Worm (Caenorhabditis elegans) whole organism, late embryonic: ENCODE measurements around the gene sre-12.

ENCODE experiments used
- F13H6.1 ChIP-seq: sonication (generic microtip); optimal IDR thresholded peaks from 2 replicates; lab custom pipeline; 2016; ENCODE audit warnings: missing genetic modification characterization, missing compliant biosample characterization
- T23F11.4 ChIP-seq: fragments of 200-800 bp; sonication (Bioruptor generic); optimal IDR thresholded peaks from 2 replicates; lab custom pipeline; 2018; ENCODE audit warnings: mild to moderate bottlenecking, missing genetic modification characterization, missing compliant biosample characterization
- ahr-1 ChIP-seq: sonication (generic microtip); optimal IDR thresholded peaks from 2 replicates; lab custom pipeline; 2016; ENCODE audit warnings: missing genetic modification characterization, missing compliant biosample characterization
- ama-1 ChIP-seq: fragments of 150-350 bp; optimal IDR thresholded peaks from 2 replicates; lab custom pipeline; 2014
- ceh-14 ChIP-seq: sonication (generic microtip); optimal IDR thresholded peaks from 2 replicates; lab custom pipeline; 2016; ENCODE audit warnings: missing genotype, missing genetic modification characterization, missing compliant biosample characterization
- ceh-19 ChIP-seq: fragments of 200-800 bp; sonication (Bioruptor generic); optimal IDR thresholded peaks from 2 replicates; lab custom pipeline; 2018; ENCODE audit warnings: mild to moderate bottlenecking, missing genetic modification characterization, missing compliant biosample characterization
- ceh-30 ChIP-seq: fragments of 150-350 bp; optimal IDR thresholded peaks from 2 replicates; lab custom pipeline; 2014; ENCODE audit warnings: missing biosample characterization, missing genetic modification characterization
- ceh-6 ChIP-seq: fragments of 200-800 bp; sonication (Bioruptor generic); optimal IDR thresholded peaks from 2 replicates; lab custom pipeline; 2018; ENCODE audit warnings: mild to moderate bottlenecking, missing genetic modification characterization, missing compliant biosample characterization
- dmd-4 ChIP-seq: sonication (generic microtip); optimal IDR thresholded peaks from 2 replicates; lab custom pipeline; 2016; ENCODE audit warnings: borderline replicate concordance, missing genetic modification characterization, missing compliant biosample characterization
- elt-2 ChIP-seq: sonication (generic microtip); optimal IDR thresholded peaks from 2 replicates; lab custom pipeline; 2016; ENCODE audit warnings: missing genetic modification reagents, missing genetic modification characterization, missing compliant biosample characterization
- ets-4 ChIP-seq: sonication (generic microtip); optimal IDR thresholded peaks from 2 replicates; lab custom pipeline; 2016; ENCODE audit warnings: missing genetic modification characterization, missing compliant biosample characterization
- eyg-1 ChIP-seq: sonication (generic microtip); optimal IDR thresholded peaks from 2 replicates; lab custom pipeline; 2016; ENCODE audit warnings: missing genotype, missing genetic modification characterization, missing compliant biosample characterization
- fax-1 ChIP-seq: sonication (generic microtip); optimal IDR thresholded peaks from 2 replicates; lab custom pipeline; 2016; ENCODE audit warnings: missing genotype, missing genetic modification characterization, missing compliant biosample characterization
- fkh-10 ChIP-seq: fragments of 150-350 bp; optimal IDR thresholded peaks from 2 replicates; lab custom pipeline; 2014; ENCODE audit warnings: missing biosample characterization, missing genetic modification reagents, missing genetic modification characterization
- fkh-6 ChIP-seq: sonication (generic microtip); optimal IDR thresholded peaks from 2 replicates; lab custom pipeline; 2016; ENCODE audit warnings: missing genetic modification characterization, missing compliant biosample characterization
- hlh-15 ChIP-seq: sonication (generic microtip); optimal IDR thresholded peaks from 2 replicates; lab custom pipeline; 2016; ENCODE audit warnings: missing genetic modification characterization, missing compliant biosample characterization
- lin-11 ChIP-seq: fragments of 200-800 bp; sonication (Bioruptor generic); optimal IDR thresholded peaks from 2 replicates; lab custom pipeline; 2018; ENCODE audit warnings: mild to moderate bottlenecking, missing genetic modification characterization, missing compliant biosample characterization
- madf-2 ChIP-seq: sonication (generic microtip); optimal IDR thresholded peaks from 2 replicates; lab custom pipeline; 2017; ENCODE audit warnings: missing genetic modification characterization, missing compliant biosample characterization
- mec-3 ChIP-seq: sonication (generic microtip); optimal IDR thresholded peaks from 2 replicates; lab custom pipeline; 2016; ENCODE audit warnings: borderline replicate concordance, missing genetic modification characterization, missing compliant biosample characterization
- nhr-11 ChIP-seq: fragments of 150-350 bp; optimal IDR thresholded peaks from 2 replicates; lab custom pipeline; 2014; ENCODE audit warnings: missing biosample characterization, missing genetic modification characterization
- nhr-232 ChIP-seq: sonication (generic microtip); optimal IDR thresholded peaks from 2 replicates; lab custom pipeline; 2016; ENCODE audit warnings: missing genetic modification characterization, missing compliant biosample characterization
- pag-3 ChIP-seq: sonication (generic microtip); optimal IDR thresholded peaks from 2 replicates; lab custom pipeline; 2016; ENCODE audit warnings: missing compliant biosample characterization, missing genetic modification characterization, borderline replicate concordance
- pqm-1 ChIP-seq: sonication (generic microtip); optimal IDR thresholded peaks from 2 replicates; lab custom pipeline; 2016; ENCODE audit warnings: missing genetic modification characterization, missing compliant biosample characterization
- pros-1 ChIP-seq: fragments of 150-350 bp; optimal IDR thresholded peaks from 2 replicates; lab custom pipeline; 2014; ENCODE audit warnings: missing biosample characterization, missing genetic modification reagents, missing genetic modification characterization
- sdc-2 ChIP-seq: sonication (generic microtip); optimal IDR thresholded peaks from 2 replicates; lab custom pipeline; 2016; ENCODE audit warnings: missing genotype, missing genetic modification characterization, missing compliant biosample characterization
- sox-2 ChIP-seq: fragments of 200-800 bp; sonication (Bioruptor generic); IDR thresholded peaks from 2 replicates; pipeline ENCODE4 v1.3.6; 2022; ENCODE audit warnings: missing genetic modification reagents, missing genetic modification characterization, missing compliant biosample characterization
- sox-4 ChIP-seq: sonication (generic microtip); optimal IDR thresholded peaks from 2 replicates; lab custom pipeline; 2017; ENCODE audit warnings: mild to moderate bottlenecking, missing genetic modification characterization, inconsistent platforms, missing compliant biosample characterization
- tbx-2 ChIP-seq: sonication (generic microtip); optimal IDR thresholded peaks from 2 replicates; lab custom pipeline; 2016; ENCODE audit warnings: missing genetic modification characterization, missing compliant biosample characterization
- ttx-3 ChIP-seq: sonication (generic microtip); optimal IDR thresholded peaks from 2 replicates; lab custom pipeline; 2016; ENCODE audit warnings: missing genetic modification reagents, missing genetic modification characterization, missing compliant biosample characterization
- unc-55 ChIP-seq: sonication (generic microtip); optimal IDR thresholded peaks from 2 replicates; lab custom pipeline; 2017; ENCODE audit warnings: missing biosample characterization, missing genetic modification reagents, missing genetic modification characterization
- zip-5 ChIP-seq: sonication (generic microtip); optimal IDR thresholded peaks from 2 replicates; lab custom pipeline; 2016; ENCODE audit warnings: missing genetic modification characterization, missing compliant biosample characterization
- ztf-16 ChIP-seq: sonication (generic microtip); optimal IDR thresholded peaks from 2 replicates; lab custom pipeline; 2017; ENCODE audit warnings: missing genetic modification characterization, missing compliant biosample characterization

The sre-12 gene

DNA sequence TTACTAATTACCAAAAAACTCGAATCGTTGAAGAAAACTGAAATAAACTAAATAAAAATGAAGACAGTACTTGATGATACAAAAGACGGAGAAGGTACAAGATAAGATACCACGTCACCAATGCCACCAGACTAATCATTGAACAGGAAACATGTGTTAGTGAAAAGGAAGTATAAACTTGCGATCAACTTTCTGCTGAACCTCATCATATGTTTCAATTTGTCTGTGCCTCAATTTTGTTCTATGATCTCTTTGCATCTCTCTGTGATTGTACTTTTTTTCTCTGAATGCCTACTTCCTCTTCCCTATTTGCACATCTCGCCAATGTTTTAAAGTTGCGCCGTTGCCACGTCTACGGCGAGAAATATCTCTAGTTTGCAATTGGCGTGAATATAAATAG, 15.1 kb upstream of the sre-12 start:
- TF ChIP-seq fkh-10 (GFP tag; lab: Kevin White, UChicago) (no peak), ceh-30 (tag; lab: Kevin White, UChicago) (no peak), ceh-14 (tag; lab: Kevin White, UChicago) (no peak), fax-1 (tag; lab: Kevin White, UChicago) (no peak), zip-5 (tag; lab: Kevin White, UChicago) (no peak), T23F11.4 (GFP tag; lab: Kevin White, UChicago) (no peak), ztf-16 (tag; lab: Kevin White, UChicago) (no peak), madf-2 (tag; lab: Kevin White, UChicago) (no peak), pag-3 (tag; lab: Kevin White, UChicago) (no peak), nhr-11 (tag; lab: Kevin White, UChicago) (no peak), sdc-2 (tag; lab: Kevin White, UChicago) (no peak), pqm-1 (tag; lab: Kevin White, UChicago) (no peak), sox-4 (tag; lab: Kevin White, UChicago) (no peak)

DNA sequence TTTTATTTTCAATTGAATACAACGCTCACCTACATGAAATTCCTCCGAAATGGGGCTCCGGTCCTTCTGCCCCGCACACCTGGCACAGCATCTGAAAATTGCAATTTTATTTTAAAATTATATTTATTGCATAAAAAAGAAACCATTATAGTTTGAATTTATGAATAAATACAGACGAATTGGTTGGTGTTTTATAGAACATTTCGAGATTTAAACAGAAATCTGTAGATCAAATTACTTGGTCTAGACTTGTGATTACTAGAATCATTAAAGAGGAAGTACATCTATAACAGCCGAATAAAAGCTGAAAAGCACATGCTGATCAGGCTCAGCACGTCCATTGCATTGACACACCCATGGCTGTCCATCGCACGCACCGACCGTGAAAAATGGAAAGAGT, 12.9 kb upstream of the sre-12 start, which contains the start of gene nhr-162:
nhr-162 (minus strand) TSS at position 101 of the 400 bp plus-strand sequence.
- no peak for TF ChIP-seq ceh-30 (tag; lab: Kevin White, UChicago)
- TF ChIP-seq eyg-1 (tag; lab: Kevin White, UChicago) = no peak
- TF ChIP-seq ceh-6 = no peak
- TF ChIP-seq hlh-15 (tag; lab: Kevin White, UChicago) = no peak
- TF ChIP-seq sdc-2 (tag; lab: Kevin White, UChicago) = no peak
- TF ChIP-seq ets-4 = no peak
- TF ChIP-seq mec-3 (tag; lab: Kevin White, UChicago) = no peak
- no peak for TF ChIP-seq sox-2 (GFP tag; lab: Robert Waterston, UW)
- TF ChIP-seq fkh-6 (tag; lab: Kevin White, UChicago) = no peak

DNA sequence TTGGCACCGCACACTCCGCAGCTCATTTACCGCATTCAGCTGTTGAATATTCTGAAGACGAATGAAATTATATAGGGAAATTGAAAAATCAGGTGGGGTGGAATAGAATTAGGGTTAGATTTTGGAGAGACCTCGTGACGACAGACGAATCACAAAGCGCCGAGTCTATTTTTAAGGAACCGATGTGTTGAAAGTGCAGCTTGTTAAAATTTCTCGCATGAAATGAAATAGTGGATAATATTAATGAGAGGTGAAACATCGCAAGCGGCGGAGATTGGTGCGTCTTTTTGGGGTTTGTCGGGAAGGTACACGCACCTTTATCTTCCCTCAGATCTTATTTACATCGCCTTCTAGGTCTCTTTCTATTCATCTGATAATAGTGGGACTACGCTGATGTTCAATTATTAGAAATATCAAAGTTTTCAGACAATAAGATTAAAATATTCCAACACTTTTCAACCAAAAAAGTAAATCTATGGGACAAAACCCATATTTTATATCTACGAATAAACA, 10.8 kb upstream of the sre-12 start, which contains the start of gene nhr-140:
nhr-140 (minus strand) TSS at position 51 of the 513 bp plus-strand sequence.
- no peak for TF ChIP-seq lin-11
- no peak for TF ChIP-seq zip-5 (tag; lab: Kevin White, UChicago)
- no peak for TF ChIP-seq unc-55
- no peak for TF ChIP-seq tbx-2 (tag; lab: Kevin White, UChicago)

DNA sequence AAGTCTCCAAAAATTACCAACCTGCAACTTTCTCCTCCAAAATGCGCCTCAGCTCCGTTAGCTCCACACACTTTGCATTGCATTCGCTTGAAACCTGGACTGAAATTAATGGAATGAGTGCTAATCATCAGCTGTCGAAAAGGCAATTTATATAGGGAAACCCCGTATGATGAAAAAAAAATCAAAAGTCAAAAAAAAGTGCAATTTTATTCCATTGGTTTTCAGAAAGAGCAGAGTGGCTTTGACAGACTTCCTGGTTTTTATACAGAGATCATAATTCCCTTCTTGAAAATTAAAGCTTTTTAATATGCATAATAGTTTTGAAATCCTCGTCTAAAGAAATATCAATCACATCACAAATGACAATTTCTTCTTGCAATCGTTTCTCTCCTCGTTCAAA, 8.8 kb upstream of the sre-12 start, which contains the start of gene nhr-139:
nhr-139 (minus strand) TSS at position 101 of the 400 bp plus-strand sequence.
- TF ChIP-seq elt-2 = no peak
- TF ChIP-seq nhr-232 (tag; lab: Kevin White, UChicago) = no peak

DNA sequence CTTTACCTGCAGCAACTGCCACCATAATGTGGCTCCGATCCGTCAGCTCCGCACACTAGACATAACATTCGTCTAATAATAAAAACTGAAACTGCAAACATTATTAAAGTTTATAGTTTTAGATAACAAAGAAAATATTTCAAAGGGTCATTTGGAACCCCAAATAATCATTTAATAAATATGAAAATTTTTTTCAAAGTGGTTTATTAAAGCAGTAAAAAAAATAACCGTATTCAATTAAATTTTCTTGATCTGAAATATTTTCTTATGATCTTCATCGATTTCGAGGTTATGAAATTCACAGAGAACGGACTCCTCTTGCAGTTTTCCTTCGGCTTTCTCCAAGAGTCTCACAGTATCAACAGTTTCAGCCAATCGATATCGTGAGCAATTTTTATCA, 7.0 kb upstream of the sre-12 start, which contains the start of gene nhr-163:
nhr-163 (minus strand) TSS at position 101 of the 400 bp plus-strand sequence.
- TF ChIP-seq ama-1 (lab: Kevin White, UChicago) (no peak), fkh-6 (tag; lab: Kevin White, UChicago) (no peak), pag-3 (tag; lab: Kevin White, UChicago) (no peak), ztf-16 (tag; lab: Kevin White, UChicago) (no peak)

DNA sequence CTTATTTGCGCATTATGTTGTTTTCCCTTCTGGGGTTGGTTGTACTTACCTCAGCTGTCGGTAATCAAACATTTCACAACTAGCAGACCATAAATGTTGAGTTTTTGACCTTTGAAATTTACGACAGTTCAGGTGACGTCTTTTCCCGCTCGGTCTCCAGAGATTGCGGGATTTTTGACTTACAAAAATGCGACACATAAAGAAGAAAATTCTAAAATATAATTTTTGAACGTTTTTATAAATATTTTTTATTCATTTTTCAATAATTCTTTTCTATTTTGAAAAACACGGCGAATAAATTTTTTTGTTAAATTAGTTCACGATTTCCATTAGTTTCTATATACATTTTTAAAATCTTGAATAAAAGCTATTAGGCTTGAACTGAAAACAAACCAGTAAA, 3.9 kb upstream of the sre-12 start, which contains the start of gene nhr-161:
nhr-161 (minus strand) TSS at position 101 of the 400 bp plus-strand sequence.
- no peak for TF ChIP-seq pros-1 (tag; lab: Kevin White, UChicago)
- TF ChIP-seq ahr-1 (tag; lab: Kevin White, UChicago) = no peak
- TF ChIP-seq F13H6.1 (tag; lab: Kevin White, UChicago) = no peak
- TF ChIP-seq ceh-19 (GFP tag; lab: Kevin White, UChicago) = no peak
- TF ChIP-seq tbx-2 (tag; lab: Kevin White, UChicago) = no peak
- no peak for TF ChIP-seq dmd-4
- TF ChIP-seq ttx-3 = no peak
- no peak for TF ChIP-seq fax-1 (tag; lab: Kevin White, UChicago)
- no peak for TF ChIP-seq ceh-30 (tag; lab: Kevin White, UChicago)
